Fruit fly (Drosophila melanogaster) whole organism, prepupa: ENCODE measurements around the gene CG5039.

Experiments used
- Blimp-1 ChIP-seq: fragments of 200-800 bp; sonication (Bioruptor generic); optimal IDR thresholded peaks from 3 replicates; lab custom pipeline; 2017; ENCODE audit warnings: missing biosample characterization, missing genetic modification characterization, mild to moderate bottlenecking, moderate library complexity, missing genetic modification reagents
- CG10631 ChIP-seq: fragments of 200-800 bp; sonication (Bioruptor generic); optimal IDR thresholded peaks from 2 replicates; lab custom pipeline; 2016; ENCODE audit warnings: missing biosample characterization, missing genetic modification characterization
- CG10669 ChIP-seq: fragments of 200-800 bp; sonication (Bioruptor generic); optimal IDR thresholded peaks from 3 replicates; lab custom pipeline; 2018; ENCODE audit warnings: missing biosample characterization, mild to moderate bottlenecking, missing genetic modification characterization, moderate library complexity
- CG11294 ChIP-seq: fragments of 200-800 bp; sonication (Bioruptor generic); IDR thresholded peaks from 2 replicates; pipeline ENCODE4 v1.3.6; 2022; ENCODE audit warnings: missing biosample characterization, missing genetic modification characterization
- CG11762 ChIP-seq: fragments of 200-800 bp; sonication (Bioruptor generic); optimal IDR thresholded peaks from 3 replicates; lab custom pipeline; 2016; ENCODE audit warnings: missing biosample characterization, missing genetic modification characterization; ENCODE audit not compliant: insufficient read depth
- CG11902 ChIP-seq: fragments of 200-800 bp; sonication (Bioruptor generic); optimal IDR thresholded peaks from 3 replicates; lab custom pipeline; 2016; ENCODE audit warnings: missing biosample characterization, missing genetic modification characterization
- CG16779 ChIP-seq: fragments of 200-800 bp; sonication (Bioruptor generic); optimal IDR thresholded peaks from 3 replicates; lab custom pipeline; 2017; ENCODE audit warnings: missing biosample characterization, mild to moderate bottlenecking, missing genetic modification characterization
- CG3032 ChIP-seq: fragments of 200-800 bp; optimal IDR thresholded peaks from 2 replicates; lab custom pipeline; 2019; ENCODE audit warnings: missing biosample characterization, mild to moderate bottlenecking, missing genetic modification characterization, moderate library complexity
- CG31627 ChIP-seq: fragments of 200-800 bp; sonication (Bioruptor generic); optimal IDR thresholded peaks from 3 replicates; lab custom pipeline; 2016; ENCODE audit warnings: missing biosample characterization, missing genetic modification characterization
- CG32006 ChIP-seq: fragments of 200-800 bp; sonication (Bioruptor generic); optimal IDR thresholded peaks from 3 replicates; lab custom pipeline; 2017; ENCODE audit warnings: missing biosample characterization, mild to moderate bottlenecking, missing genetic modification characterization
- CG34406 ChIP-seq: fragments of 200-800 bp; sonication (Bioruptor generic); optimal IDR thresholded peaks from 3 replicates; lab custom pipeline; 2016; ENCODE audit warnings: missing biosample characterization, missing genetic modification characterization
- CG3919 ChIP-seq: fragments of 200-800 bp; sonication (Bioruptor generic); optimal IDR thresholded peaks from 3 replicates; lab custom pipeline; 2016; ENCODE audit warnings: missing biosample characterization, missing genetic modification characterization
- CG4318 ChIP-seq: fragments of 200-800 bp; sonication (Bioruptor generic); optimal IDR thresholded peaks from 3 replicates; lab custom pipeline; 2017; ENCODE audit warnings: missing biosample characterization, mild to moderate bottlenecking, missing genetic modification characterization
- CG6163 ChIP-seq: fragments of 200-800 bp; sonication (Bioruptor generic); IDR thresholded peaks from 3 replicates; pipeline ENCODE4 v1.3.6; 2022; ENCODE audit warnings: missing biosample characterization, missing genetic modification characterization
- CG6276 ChIP-seq: fragments of 200-800 bp; sonication (Bioruptor generic); optimal IDR thresholded peaks from 2 replicates; lab custom pipeline; 2017; ENCODE audit warnings: missing biosample characterization, mild to moderate bottlenecking, missing genetic modification characterization
- CG6792 ChIP-seq: fragments of 200-800 bp; sonication (Bioruptor generic); optimal IDR thresholded peaks from 3 replicates; lab custom pipeline; 2016; ENCODE audit warnings: missing biosample characterization, missing genetic modification characterization
- CG6808 ChIP-seq: fragments of 200-800 bp; sonication (Bioruptor generic); optimal IDR thresholded peaks from 3 replicates; lab custom pipeline; 2017; ENCODE audit warnings: missing biosample characterization, missing genetic modification characterization, mild to moderate bottlenecking, moderate library complexity, missing genetic modification reagents
- CG6854 ChIP-seq: fragments of 200-800 bp; sonication (Bioruptor generic); optimal IDR thresholded peaks from 2 replicates; lab custom pipeline; 2017; ENCODE audit warnings: missing biosample characterization, mild to moderate bottlenecking, missing genetic modification characterization
- CG7368 ChIP-seq: fragments of 200-800 bp; sonication (Bioruptor generic); optimal IDR thresholded peaks from 3 replicates; lab custom pipeline; 2016; ENCODE audit warnings: missing biosample characterization, missing genetic modification characterization
- CG8119 ChIP-seq: fragments of 200-800 bp; sonication (Bioruptor generic); IDR thresholded peaks from 3 replicates; pipeline ENCODE4 v1.3.6; 2022; ENCODE audit warnings: missing biosample characterization, missing genetic modification characterization
- CG8632 ChIP-seq: fragments of 200-800 bp; sonication (Bioruptor generic); optimal IDR thresholded peaks from 3 replicates; lab custom pipeline; 2016; ENCODE audit warnings: missing biosample characterization, missing genetic modification characterization
- CG9139 ChIP-seq: fragments of 200-800 bp; sonication (Bioruptor generic); optimal IDR thresholded peaks from 3 replicates; lab custom pipeline; 2017; ENCODE audit warnings: missing biosample characterization, mild to moderate bottlenecking, missing genetic modification characterization
- Eip75B ChIP-seq: fragments of 200-800 bp; sonication (Bioruptor generic); optimal IDR thresholded peaks from 3 replicates; lab custom pipeline; 2016; ENCODE audit warnings: missing biosample characterization, missing genetic modification characterization
- Eip93F ChIP-seq: fragments of 200-800 bp; sonication (Bioruptor generic); optimal IDR thresholded peaks from 2 replicates; lab custom pipeline; 2016; ENCODE audit warnings: missing biosample characterization, mild to moderate bottlenecking, missing genetic modification characterization
- Ets96B ChIP-seq: fragments of 200-800 bp; optimal IDR thresholded peaks from 2 replicates; lab custom pipeline; 2019; ENCODE audit warnings: missing biosample characterization, mild to moderate bottlenecking, missing genetic modification characterization, moderate library complexity
- Gug ChIP-seq: fragments of 200-800 bp; sonication (Bioruptor generic); IDR thresholded peaks from 2 replicates; pipeline ENCODE4 v1.3.6; 2022; ENCODE audit warnings: missing biosample characterization, missing genetic modification characterization
- Hr38 ChIP-seq: sonication (Bioruptor generic); optimal IDR thresholded peaks from 2 replicates; lab custom pipeline; 2016; ENCODE audit warnings: missing biosample characterization, missing genetic modification characterization
- Hr39 ChIP-seq: fragments of 200-800 bp; sonication (Bioruptor generic); optimal IDR thresholded peaks from 2 replicates; lab custom pipeline; 2016; ENCODE audit warnings: missing biosample characterization, missing genetic modification characterization
- Lpt ChIP-seq: fragments of 200-800 bp; sonication (Bioruptor generic); optimal IDR thresholded peaks from 3 replicates; lab custom pipeline; 2016; ENCODE audit warnings: missing biosample characterization, missing genetic modification characterization
- OdsH ChIP-seq: fragments of 200-800 bp; sonication (Bioruptor generic); optimal IDR thresholded peaks from 3 replicates; lab custom pipeline; 2016; ENCODE audit warnings: missing biosample characterization, missing genetic modification characterization
- Smox ChIP-seq: fragments of 200-800 bp; sonication (Bioruptor generic); optimal IDR thresholded peaks from 3 replicates; lab custom pipeline; 2016; ENCODE audit warnings: missing biosample characterization, missing genetic modification characterization
- Sox102F ChIP-seq: fragments of 200-800 bp; sonication (Bioruptor generic); optimal IDR thresholded peaks from 2 replicates; lab custom pipeline; 2016; ENCODE audit warnings: missing biosample characterization, mild to moderate bottlenecking, missing genetic modification characterization
- Sox14 ChIP-seq: fragments of 200-800 bp; sonication (Bioruptor generic); optimal IDR thresholded peaks from 3 replicates; lab custom pipeline; 2016; ENCODE audit warnings: missing biosample characterization, missing genetic modification characterization
- Sox15 ChIP-seq: fragments of 200-800 bp; sonication (Bioruptor generic); optimal IDR thresholded peaks from 3 replicates; lab custom pipeline; 2016; ENCODE audit warnings: missing biosample characterization, missing genetic modification characterization
- achi ChIP-seq: fragments of 200-800 bp; sonication (Bioruptor generic); optimal IDR thresholded peaks from 3 replicates; lab custom pipeline; 2016; ENCODE audit warnings: missing biosample characterization, missing genetic modification characterization
- acj6 ChIP-seq: fragments of 200-800 bp; sonication (Bioruptor generic); optimal IDR thresholded peaks from 3 replicates; lab custom pipeline; 2016; ENCODE audit warnings: missing biosample characterization, missing genetic modification characterization
- eg ChIP-seq: fragments of 200-800 bp; sonication (Bioruptor generic); IDR thresholded peaks from 3 replicates; pipeline ENCODE4 v1.3.6; 2022; ENCODE audit warnings: missing biosample characterization, missing genetic modification characterization
- fd85E ChIP-seq: fragments of 200-800 bp; sonication (Bioruptor generic); optimal IDR thresholded peaks from 3 replicates; lab custom pipeline; 2016; ENCODE audit warnings: missing biosample characterization, missing genetic modification characterization
- fkh ChIP-seq: fragments of 200-800 bp; sonication (Bioruptor generic); optimal IDR thresholded peaks from 3 replicates; lab custom pipeline; 2017; ENCODE audit warnings: missing biosample characterization, mild to moderate bottlenecking, missing genetic modification characterization, moderate library complexity
- lz ChIP-seq: fragments of 200-800 bp; sonication (Bioruptor generic); optimal IDR thresholded peaks from 3 replicates; lab custom pipeline; 2016; ENCODE audit warnings: missing biosample characterization, missing genetic modification characterization
- net ChIP-seq: fragments of 200-800 bp; sonication (Bioruptor generic); optimal IDR thresholded peaks from 3 replicates; lab custom pipeline; 2016; ENCODE audit warnings: missing biosample characterization, missing genetic modification characterization
- salr ChIP-seq, 2 experiments: fragments of 200-800 bp; sonication (Bioruptor generic); optimal IDR thresholded peaks; 3 replicates each; lab custom pipeline; 2016 to 2018; ENCODE audit warnings: missing biosample characterization in 2 of 2, missing genetic modification characterization in 2 of 2, mild to moderate bottlenecking in 1 of 2
- spab ChIP-seq: fragments of 200-800 bp; sonication (Bioruptor generic); optimal IDR thresholded peaks from 2 replicates; lab custom pipeline; 2017; ENCODE audit warnings: missing biosample characterization, mild to moderate bottlenecking, missing genetic modification characterization, missing genetic modification reagents
- ss ChIP-seq, 2 experiments: fragments of 200-800 bp; sonication (Bioruptor generic); optimal IDR thresholded peaks; 2 replicates in 1 of 2; 3 replicates in 1 of 2; lab custom pipeline; 2017 to 2018; ENCODE audit warnings: mild to moderate bottlenecking in 2 of 2, missing biosample characterization in 2 of 2, missing genetic modification characterization in 2 of 2, moderate library complexity in 1 of 2
- svp ChIP-seq: fragments of 200-800 bp; sonication (Bioruptor generic); peaks from one replicate; lab custom pipeline; 2016; ENCODE audit warnings: missing biosample characterization, missing genetic modification characterization
- topi ChIP-seq: fragments of 200-800 bp; sonication (Bioruptor generic); optimal IDR thresholded peaks from 3 replicates; lab custom pipeline; 2016; ENCODE audit warnings: missing biosample characterization, missing genetic modification characterization
- vri ChIP-seq: fragments of 200-800 bp; sonication (Bioruptor generic); optimal IDR thresholded peaks from 3 replicates; lab custom pipeline; 2016; ENCODE audit warnings: missing biosample characterization, mild to moderate bottlenecking, missing genetic modification characterization

CG5039 gene

dm6 chr3R:25678489-25679082 lies at the start of gene CG5039, which contains the start of gene CG4730:
Gene CG5039, plus strand, starts transcription at chr3R:25678683.
Gene CG4730, minus strand, starts transcription at chr3R:25678682.
- TF ChIP-seq fkh (GFP tag; lab: Kevin White, UChicago) (peak; percentile 83), topi (no peak), vri (GFP tag; lab: Kevin White, UChicago) (peak; percentile 32)

DNA sequence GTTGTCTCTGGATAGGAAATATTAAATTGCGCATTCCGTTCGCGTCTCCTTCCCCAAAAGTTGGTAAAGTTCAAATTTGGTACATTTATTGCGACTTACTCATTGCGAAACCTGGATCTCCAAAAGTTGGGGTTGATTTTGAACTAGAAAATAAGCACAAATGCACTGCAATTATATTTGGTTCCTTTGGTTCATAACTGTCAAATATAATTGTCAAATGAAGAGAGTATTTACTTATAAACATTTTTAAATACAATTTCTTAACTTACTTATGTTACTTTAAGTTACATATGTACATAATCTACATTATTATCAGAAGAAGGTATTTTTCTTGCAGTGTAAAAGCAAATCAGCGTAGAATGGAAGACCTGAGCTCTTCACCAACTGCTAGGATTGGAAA lies 47.9 kb upstream of the CG5039 start:
- TF ChIP-seq CG6276 (GFP tag; lab: Kevin White, UChicago), result no peak
- no peak for TF ChIP-seq CG16779 (tag; lab: Kevin White, UChicago)
- TF ChIP-seq CG3919 (GFP tag; lab: Kevin White, UChicago), result no peak
- no peak for TF ChIP-seq eg (GFP tag; lab: Robert Waterston, UW)
- TF ChIP-seq Hr39 (GFP tag; lab: Kevin White, UChicago), result no peak
- TF ChIP-seq Sox15 (GFP tag; lab: Kevin White, UChicago), result no peak

- TF ChIP-seq CG11902 (peak; percentile 33), CG10631 (no peak), Sox14 (GFP tag; lab: Kevin White, UChicago) (no peak), CG31627 (GFP tag; lab: Kevin White, UChicago) (peak; percentile 33), CG11294 (GFP tag; lab: Robert Waterston, UW) (no peak), Lpt (GFP tag; lab: Kevin White, UChicago) (no peak), fd85E (GFP tag; lab: Kevin White, UChicago) (no peak), eg (GFP tag; lab: Robert Waterston, UW) (no peak), CG11762 (GFP tag; lab: Kevin White, UChicago) (peak; percentile 17), CG6854 (GFP tag; lab: Kevin White, UChicago) (no peak), CG34406 (GFP tag; lab: Kevin White, UChicago) (no peak), OdsH (no peak), Sox102F (GFP tag; lab: Kevin White, UChicago) (peak; percentile 37), Eip75B (GFP tag; lab: Kevin White, UChicago) (no peak), svp (peak; percentile 55), CG3032 (tag; lab: Kevin White, UChicago) (peak; percentile 33), CG6163 (GFP tag; lab: Robert Waterston, UW) (peak; percentile 25; the same call in 1 of the 3 replicates), CG10669 (GFP tag; lab: Kevin White, UChicago) (peak; percentile 19), lz (GFP tag; lab: Kevin White, UChicago) (peak; percentile 55), CG6792 (GFP tag; lab: Kevin White, UChicago) (peak; percentile 47), Hr39 (GFP tag; lab: Kevin White, UChicago) (peak; percentile 43), achi (GFP tag; lab: Kevin White, UChicago) (peak; percentile 14), CG9139 (GFP tag; lab: Kevin White, UChicago) (no peak), CG4318 (GFP tag; lab: Kevin White, UChicago) (no peak), Ets96B (peak; percentile 15), CG32006 (GFP tag; lab: Kevin White, UChicago) (no peak), Hr38 (GFP tag; lab: Kevin White, UChicago) (no peak), CG8632 (GFP tag; lab: Kevin White, UChicago) (no peak), acj6 (GFP tag; lab: Kevin White, UChicago) (peak; percentile 18), CG3919 (GFP tag; lab: Kevin White, UChicago) (peak; percentile 15), CG6808 (no peak), spab (GFP tag; lab: Kevin White, UChicago) (peak; percentile 18), CG7368 (peak; percentile 14), CG6276 (GFP tag; lab: Kevin White, UChicago) (no peak), Gug (GFP tag; lab: Robert Waterston, UW) (no peak), vri (GFP tag; lab: Kevin White, UChicago) (no peak), fkh (GFP tag; lab: Kevin White, UChicago) (no peak), ss (GFP tag; optimal IDR thresholded peaks at IDR 0.05; lab: Kevin White, UChicago) (peak; percentile 5 to 49), net (GFP tag; lab: Kevin White, UChicago) (no peak), Smox (peak; percentile 45), salr (GFP tag; optimal IDR thresholded peaks at IDR 0.05; lab: Kevin White, UChicago) (no peak), CG8119 (no peak), Eip93F (GFP tag; lab: Kevin White, UChicago) (no peak), Blimp-1 (GFP tag; lab: Kevin White, UChicago) (no peak)
Observed at dm6 chr3R:25631079-25631478, 47.4 kb upstream of the CG5039 start.
